Comparison of ENCODE assay signal across 4 fruit fly cellular contexts in genomic region chr3L:12889353-12889820, dm6.
TF ChIP-seq lines count a peak whose summit lies in the region.

CG43894 (plus strand) TSS chr3L:12889770.

- TF ChIP-seq CTCF in whole organism, embryonic (GFP tag; optimal IDR thresholded peaks at IDR 0.05; lab: Kevin White, UChicago), result no peak

TF ChIP-seq in whole organism, adult, 20 proteins besides CTCF, POLR2A, EP300 and RAD21:
- TF ChIP-seq Clk (GFP tag; optimal IDR thresholded peaks at IDR 0.05; lab: Kevin White, UChicago) (peak; percentile 9), toe (GFP tag; optimal IDR thresholded peaks at IDR 0.05; lab: Kevin White, UChicago) (no peak), CG7101 (tag; optimal IDR thresholded peaks at IDR 0.05; lab: Kevin White, UChicago) (no peak), CG5204 (GFP tag; optimal IDR thresholded peaks at IDR 0.05; lab: Kevin White, UChicago) (peak; percentile 28), tj (GFP tag; optimal IDR thresholded peaks at IDR 0.05; lab: Kevin White, UChicago) (no peak), CG33017 (tag; optimal IDR thresholded peaks at IDR 0.05; lab: Kevin White, UChicago) (peak; percentile 20), CG11617 (GFP tag; optimal IDR thresholded peaks at IDR 0.05; lab: Kevin White, UChicago) (peak; percentile 25), bab1 (GFP tag; optimal IDR thresholded peaks at IDR 0.05; lab: Kevin White, UChicago) (no peak), cic (GFP tag; optimal IDR thresholded peaks at IDR 0.05; lab: Kevin White, UChicago) (peak; percentile 82), cnc (optimal IDR thresholded peaks at IDR 0.05; lab: Kevin White, UChicago) (peak in 1 of 2 experiments; percentile 60), CG14711 (tag; optimal IDR thresholded peaks at IDR 0.05; lab: Kevin White, UChicago) (peak; percentile 1), ovo (GFP tag; optimal IDR thresholded peaks at IDR 0.05; lab: Kevin White, UChicago) (no peak), Mnt (GFP tag; optimal IDR thresholded peaks at IDR 0.05; lab: Kevin White, UChicago) (peak; percentile 21), CG1620 (GFP tag; optimal IDR thresholded peaks at IDR 0.05; lab: Kevin White, UChicago) (no peak), CG7045 (GFP tag; optimal IDR thresholded peaks at IDR 0.05; lab: Kevin White, UChicago) (peak; percentile 44), Crg-1 (GFP tag; optimal IDR thresholded peaks at IDR 0.05; lab: Kevin White, UChicago) (no peak), Hr96 (GFP tag; optimal IDR thresholded peaks at IDR 0.05; lab: Kevin White, UChicago) (no peak), pad (GFP tag; optimal IDR thresholded peaks at IDR 0.05; lab: Kevin White, UChicago) (no peak), CG12768 (GFP tag; optimal IDR thresholded peaks at IDR 0.05; lab: Kevin White, UChicago) (peak; percentile 32), kay (GFP tag; lab: Kevin White, UChicago; ENCODE audit: borderline replicate concordance) (peak; percentile 93)

TF ChIP-seq in whole organism, embryonic, 481 proteins besides CTCF, POLR2A, EP300 and RAD21 (continues in another document):
- peak; percentile 51 for TF ChIP-seq Hey (tag; optimal IDR thresholded peaks at IDR 0.05; lab: Kevin White, UChicago)
- peak; percentile 2 for TF ChIP-seq HmgZ (tag; optimal IDR thresholded peaks at IDR 0.05; lab: Kevin White, UChicago)
- peak; percentile 9 for TF ChIP-seq scrt (GFP tag; optimal IDR thresholded peaks at IDR 0.05; lab: Kevin White, UChicago)
- peak; percentile 41 for TF ChIP-seq CG8281 (tag; optimal IDR thresholded peaks at IDR 0.05; lab: Kevin White, UChicago)
- TF ChIP-seq CG13894 (tag; optimal IDR thresholded peaks at IDR 0.05; lab: Kevin White, UChicago), result peak; percentile 32
- peak; percentile 52 for TF ChIP-seq CG13296 (GFP tag; optimal IDR thresholded peaks at IDR 0.05; lab: Kevin White, UChicago)
- peak; percentile 6 for TF ChIP-seq corto (GFP tag; optimal IDR thresholded peaks at IDR 0.05; lab: Kevin White, UChicago)
- TF ChIP-seq CG9876 (GFP tag; optimal IDR thresholded peaks at IDR 0.05; lab: Kevin White, UChicago), result no peak
- TF ChIP-seq CG6813 (GFP tag; optimal IDR thresholded peaks at IDR 0.05; lab: Kevin White, UChicago), result peak; percentile 1
- no peak for TF ChIP-seq MBD-R2 (GFP tag; IDR thresholded peaks at IDR 0.05; lab: Robert Waterston, UW)
- TF ChIP-seq MTF-1 (GFP tag; optimal IDR thresholded peaks at IDR 0.05; lab: Kevin White, UChicago; ENCODE audit: borderline replicate concordance), result peak; percentile 21
- TF ChIP-seq chinmo (GFP tag; IDR thresholded peaks at IDR 0.05; lab: Robert Waterston, UW; ENCODE audit: partially characterized antibody), result 0 out of 4 replicates have a peak, but pooled peaks have one; percentile 63
- no peak for TF ChIP-seq Rfx (GFP tag; IDR thresholded peaks at IDR 0.05; lab: Robert Waterston, UW)
- TF ChIP-seq Lpt (GFP tag; optimal IDR thresholded peaks at IDR 0.05; lab: Kevin White, UChicago), result no peak
- TF ChIP-seq slbo (GFP tag; IDR thresholded peaks at IDR 0.05; lab: Robert Waterston, UW), result no peak
- peak; percentile 16 for TF ChIP-seq B-H2 (GFP tag; optimal IDR thresholded peaks at IDR 0.05; lab: Kevin White, UChicago)
- peak; percentile 59 for TF ChIP-seq lab (GFP tag; optimal IDR thresholded peaks at IDR 0.05; lab: Kevin White, UChicago)
- TF ChIP-seq CG34376 (GFP tag; optimal IDR thresholded peaks at IDR 0.05; lab: Kevin White, UChicago), result peak; percentile 80
- TF ChIP-seq tap (tag; optimal IDR thresholded peaks at IDR 0.05; lab: Kevin White, UChicago), result peak; percentile 6
- peak; percentile 85 for TF ChIP-seq sd (tag; optimal IDR thresholded peaks at IDR 0.05; lab: Kevin White, UChicago)
- no peak for TF ChIP-seq Ravus (GFP tag; IDR thresholded peaks at IDR 0.05; lab: Robert Waterston, UW)
- peak; percentile 16 for TF ChIP-seq odd (GFP tag; optimal IDR thresholded peaks at IDR 0.05; lab: Kevin White, UChicago)
- TF ChIP-seq yki (optimal IDR thresholded peaks at IDR 0.05; lab: Kevin White, UChicago), result no peak
- TF ChIP-seq exex (tag; optimal IDR thresholded peaks at IDR 0.05; lab: Kevin White, UChicago), result peak; percentile 95

TF ChIP-seq in whole organism, prepupa, 60 proteins besides CTCF, POLR2A, EP300 and RAD21:
- TF ChIP-seq CG6163 (GFP tag; IDR thresholded peaks at IDR 0.05; lab: Robert Waterston, UW) (no peak), CG11902 (GFP tag; optimal IDR thresholded peaks at IDR 0.05; lab: Kevin White, UChicago) (no peak), Sox15 (GFP tag; optimal IDR thresholded peaks at IDR 0.05; lab: Kevin White, UChicago) (no peak), Eip93F (GFP tag; optimal IDR thresholded peaks at IDR 0.05; lab: Kevin White, UChicago) (peak; percentile 91), eg (GFP tag; IDR thresholded peaks at IDR 0.05; lab: Robert Waterston, UW) (no peak), CG11762 (GFP tag; optimal IDR thresholded peaks at IDR 0.05; lab: Kevin White, UChicago; ENCODE audit: insufficient read depth) (no peak), vri (GFP tag; optimal IDR thresholded peaks at IDR 0.05; lab: Kevin White, UChicago) (peak; percentile 89), CG6276 (GFP tag; optimal IDR thresholded peaks at IDR 0.05; lab: Kevin White, UChicago) (no peak), Hr38 (GFP tag; optimal IDR thresholded peaks at IDR 0.05; lab: Kevin White, UChicago) (no peak), fd85E (GFP tag; optimal IDR thresholded peaks at IDR 0.05; lab: Kevin White, UChicago) (no peak), svp (GFP tag; lab: Kevin White, UChicago) (peak; percentile 33), fkh (GFP tag; optimal IDR thresholded peaks at IDR 0.05; lab: Kevin White, UChicago) (peak; percentile 75), Blimp-1 (GFP tag; optimal IDR thresholded peaks at IDR 0.05; lab: Kevin White, UChicago) (no peak), fd59A (GFP tag; optimal IDR thresholded peaks at IDR 0.05; lab: Kevin White, UChicago) (no peak), dsx (GFP tag; optimal IDR thresholded peaks at IDR 0.05; lab: Kevin White, UChicago; ENCODE audit: poor library complexity, severe bottlenecking) (no peak), Ets21C (GFP tag; optimal IDR thresholded peaks at IDR 0.05; lab: Kevin White, UChicago) (no peak)

TF ChIP-seq in whole organism, wandering third instar larva, 38 proteins besides CTCF, POLR2A, EP300 and RAD21:
- TF ChIP-seq lola (GFP tag; optimal IDR thresholded peaks at IDR 0.05; lab: Kevin White, UChicago), result no peak
- peak; percentile 67 for TF ChIP-seq CrebA (GFP tag; optimal IDR thresholded peaks at IDR 0.05; lab: Kevin White, UChicago; ENCODE audit: borderline replicate concordance)
- peak; percentile 28 for TF ChIP-seq Rel (GFP tag; optimal IDR thresholded peaks at IDR 0.05; lab: Kevin White, UChicago)
- peak; percentile 60 for TF ChIP-seq Rel (tag; optimal IDR thresholded peaks at IDR 0.05; lab: Kevin White, UChicago)
- no peak for TF ChIP-seq tai (GFP tag; optimal IDR thresholded peaks at IDR 0.05; lab: Kevin White, UChicago)
- TF ChIP-seq h (GFP tag; optimal IDR thresholded peaks at IDR 0.05; lab: Kevin White, UChicago), result peak; percentile 44
- TF ChIP-seq fru (GFP tag; optimal IDR thresholded peaks at IDR 0.05; lab: Kevin White, UChicago), result peak; percentile 56
TF ChIP-seq in whole organism, wandering third instar larva: peak in this region for 4.
